Fruit fly (Drosophila melanogaster) whole organism, pupa: ENCODE data around the gene Cp7Fc.

Source experiments
- CG10348 ChIP-seq: fragments of 200-800 bp; sonication (Bioruptor generic); IDR thresholded peaks from 2 replicates; pipeline ENCODE4 v1.3.6; 2022; ENCODE audit warnings: missing biosample characterization, missing genetic modification characterization
- CG12605 ChIP-seq: fragments of 200-800 bp; sonication (Bioruptor generic); IDR thresholded peaks from 2 replicates; pipeline ENCODE4 v1.3.6; 2022; ENCODE audit warnings: missing biosample characterization, missing genetic modification characterization
- CG13204 ChIP-seq: fragments of 200-800 bp; sonication (Bioruptor generic); optimal IDR thresholded peaks from 2 replicates; lab custom pipeline; 2018; ENCODE audit warnings: missing biosample characterization, mild to moderate bottlenecking, missing genetic modification characterization, moderate library complexity
- CG15710 ChIP-seq: fragments of 200-800 bp; sonication (Bioruptor generic); optimal IDR thresholded peaks from 2 replicates; lab custom pipeline; 2018; ENCODE audit warnings: missing biosample characterization, mild to moderate bottlenecking, missing genetic modification characterization, moderate library complexity
- CG17806 ChIP-seq: fragments of 200-800 bp; sonication (Bioruptor generic); optimal IDR thresholded peaks from 2 replicates; lab custom pipeline; 2018; ENCODE audit warnings: missing biosample characterization, mild to moderate bottlenecking, missing genetic modification characterization, moderate library complexity
- CG32121 ChIP-seq: fragments of 200-800 bp; sonication (Bioruptor generic); IDR thresholded peaks from 2 replicates; pipeline ENCODE4 v1.3.6; 2022; ENCODE audit warnings: missing biosample characterization, missing genetic modification characterization
- CG4496 ChIP-seq: fragments of 200-800 bp; sonication (Bioruptor generic); IDR thresholded peaks from 3 replicates; pipeline ENCODE4 v1.3.6; 2022; ENCODE audit warnings: missing biosample characterization, missing genetic modification characterization
- CG8301 ChIP-seq: fragments of 200-800 bp; sonication (Bioruptor generic); optimal IDR thresholded peaks from 2 replicates; lab custom pipeline; 2018; ENCODE audit warnings: missing biosample characterization, mild to moderate bottlenecking, missing genetic modification characterization
- D1 ChIP-seq: fragments of 200-800 bp; sonication (Bioruptor generic); optimal IDR thresholded peaks from 2 replicates; lab custom pipeline; 2018; ENCODE audit warnings: missing biosample characterization, mild to moderate bottlenecking, missing genetic modification characterization, moderate library complexity
- EcR ChIP-seq: fragments of 200-800 bp; sonication (Bioruptor generic); optimal IDR thresholded peaks from 3 replicates; lab custom pipeline; 2019; ENCODE audit warnings: missing biosample characterization, missing genetic modification characterization, mild to moderate bottlenecking, moderate library complexity, missing genetic modification reagents
- Ets98B ChIP-seq: fragments of 200-800 bp; sonication (Bioruptor generic); IDR thresholded peaks from 2 replicates; pipeline ENCODE4 v1.3.6; 2022; ENCODE audit warnings: missing biosample characterization, missing genetic modification characterization
- Pif1B ChIP-seq: fragments of 200-800 bp; sonication (Bioruptor generic); optimal IDR thresholded peaks from 3 replicates; lab custom pipeline; 2016; ENCODE audit warnings: missing biosample characterization, missing genetic modification characterization

DNA sequence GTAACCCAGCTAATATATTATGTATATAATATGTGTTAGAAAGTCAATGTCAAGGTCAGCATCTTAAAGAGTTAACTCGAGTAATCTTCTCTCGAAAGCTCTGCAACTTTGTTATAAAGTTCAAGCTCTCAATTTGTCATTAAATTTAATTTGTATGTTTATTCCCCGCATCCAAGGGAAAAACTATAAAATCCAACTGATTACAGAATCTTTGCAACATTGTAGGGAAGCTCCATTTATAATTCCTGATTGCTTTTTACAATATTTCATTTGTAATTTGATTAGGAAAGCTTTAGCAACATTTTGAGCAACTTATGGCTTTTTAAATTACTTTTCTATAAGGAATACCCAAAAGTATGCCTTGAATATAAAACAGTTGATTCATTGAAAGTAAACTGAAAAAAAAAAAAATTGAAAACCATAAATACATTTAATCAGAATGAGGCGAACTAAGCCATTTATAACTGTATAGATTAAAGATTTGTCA, 10.1 kb upstream of the Cp7Fc start:
- TF ChIP-seq CG10348 = no peak
- no peak for TF ChIP-seq CG8301 (tag; lab: Kevin White, UChicago)
- TF ChIP-seq D1 (tag; lab: Kevin White, UChicago) = no peak
- no peak for TF ChIP-seq EcR (GFP tag; lab: Kevin White, UChicago)
- no peak for TF ChIP-seq CG15710 (tag; lab: Kevin White, UChicago)
- TF ChIP-seq CG12605 (GFP tag; lab: Robert Waterston, UW) = no peak
- TF ChIP-seq Ets98B (GFP tag; lab: Robert Waterston, UW) = no peak
- no peak for TF ChIP-seq Pif1B
- TF ChIP-seq CG32121 (GFP tag; lab: Robert Waterston, UW) = no peak
- TF ChIP-seq CG13204 (GFP tag; lab: Kevin White, UChicago) = no peak
- TF ChIP-seq CG17806 (tag; lab: Kevin White, UChicago) = no peak
- no peak for TF ChIP-seq CG4496 (GFP tag; lab: Robert Waterston, UW)
